Worm (Caenorhabditis elegans) whole organism, late embryonic: ENCODE measurements around the gene F59A6.13.

Experiments used
- ceh-14 ChIP-seq: sonication (generic microtip); optimal IDR thresholded peaks from 2 replicates; lab custom pipeline; 2016; ENCODE audit warnings: missing genotype, missing genetic modification characterization, missing compliant biosample characterization
- ceh-2 ChIP-seq: sonication (generic microtip); optimal IDR thresholded peaks from 2 replicates; lab custom pipeline; 2016; ENCODE audit warnings: missing genotype, missing genetic modification characterization, missing compliant biosample characterization
- elt-2 ChIP-seq: sonication (generic microtip); optimal IDR thresholded peaks from 2 replicates; lab custom pipeline; 2016; ENCODE audit warnings: missing genetic modification reagents, missing genetic modification characterization, missing compliant biosample characterization
- fax-1 ChIP-seq: sonication (generic microtip); optimal IDR thresholded peaks from 2 replicates; lab custom pipeline; 2016; ENCODE audit warnings: missing genotype, missing genetic modification characterization, missing compliant biosample characterization
- fkh-10 ChIP-seq: fragments of 150-350 bp; optimal IDR thresholded peaks from 2 replicates; lab custom pipeline; 2014; ENCODE audit warnings: missing biosample characterization, missing genetic modification reagents, missing genetic modification characterization
- mec-3 ChIP-seq: sonication (generic microtip); optimal IDR thresholded peaks from 2 replicates; lab custom pipeline; 2016; ENCODE audit warnings: borderline replicate concordance, missing genetic modification characterization, missing compliant biosample characterization
- nfya-1 ChIP-seq: sonication (generic microtip); optimal IDR thresholded peaks from 2 replicates; lab custom pipeline; 2017; ENCODE audit warnings: missing genetic modification characterization, mild to moderate bottlenecking, missing compliant biosample characterization, antibody characterized with exemption, moderate library complexity
- nhr-11 ChIP-seq: fragments of 150-350 bp; optimal IDR thresholded peaks from 2 replicates; lab custom pipeline; 2014; ENCODE audit warnings: missing biosample characterization, missing genetic modification characterization
- pha-4 ChIP-seq: fragments of 150-350 bp; optimal IDR thresholded peaks from 2 replicates; lab custom pipeline; 2018; ENCODE audit warnings: missing biosample characterization, missing genetic modification reagents, missing genetic modification characterization
- tbx-2 ChIP-seq: sonication (generic microtip); optimal IDR thresholded peaks from 2 replicates; lab custom pipeline; 2016; ENCODE audit warnings: missing genetic modification characterization, missing compliant biosample characterization
- tbx-7 ChIP-seq: sonication (generic microtip); optimal IDR thresholded peaks from 2 replicates; lab custom pipeline; 2016; ENCODE audit warnings: missing genotype, missing genetic modification characterization, missing compliant biosample characterization
- zip-5 ChIP-seq: sonication (generic microtip); optimal IDR thresholded peaks from 2 replicates; lab custom pipeline; 2016; ENCODE audit warnings: missing genetic modification characterization, missing compliant biosample characterization

DNA sequence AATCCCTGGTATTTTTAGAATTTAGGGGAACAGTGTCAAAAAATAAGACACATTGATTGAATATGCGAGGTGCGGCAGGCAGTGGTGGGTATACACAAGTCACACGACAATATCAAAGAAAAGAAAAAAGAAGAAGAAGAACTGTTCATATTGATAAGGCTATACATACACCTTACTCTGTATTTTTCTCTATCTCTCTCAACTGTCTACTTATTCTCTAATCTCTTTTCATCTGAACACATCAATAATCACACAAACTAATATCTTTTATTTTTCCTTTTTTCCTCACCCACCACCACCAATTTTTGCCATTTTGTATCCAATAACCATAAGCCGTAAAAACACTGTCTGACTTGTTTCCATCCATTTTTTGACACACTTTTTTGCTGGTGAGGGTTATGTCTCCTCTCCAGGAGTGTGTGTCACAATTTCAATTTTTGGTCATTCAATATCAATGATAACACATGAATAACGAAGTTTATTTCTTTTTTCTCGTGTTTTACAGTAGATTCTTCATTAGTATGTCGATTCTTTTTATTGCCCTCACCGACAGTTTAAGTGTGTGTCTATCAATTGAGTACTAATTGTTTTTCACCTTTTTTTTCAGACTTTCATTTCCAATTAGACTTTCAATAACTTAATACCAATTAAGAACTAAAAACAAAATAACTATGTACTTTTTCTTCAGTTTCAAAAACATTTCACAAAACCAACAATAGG lies 3.1 kb upstream of the F59A6.13 start:
- TF ChIP-seq nfya-1 (tag; lab: Kevin White, UChicago) (no peak), elt-2 (peak; percentile 93), ceh-2 (no peak), tbx-7 (tag; lab: Kevin White, UChicago) (no peak), pha-4 (tag; lab: Kevin White, UChicago) (no peak), fax-1 (tag; lab: Kevin White, UChicago) (no peak), ceh-14 (tag; lab: Kevin White, UChicago) (no peak), nhr-11 (tag; lab: Kevin White, UChicago) (no peak), mec-3 (tag; lab: Kevin White, UChicago) (no peak), tbx-2 (no peak), zip-5 (tag; lab: Kevin White, UChicago) (no peak), fkh-10 (GFP tag; lab: Kevin White, UChicago) (no peak)
